Worm (Caenorhabditis elegans): Measurements from ENCODE around the gene srg-45.

Gene srg-45

ce11 chrV:12317080-12317479, 9.8 kb downstream of the srg-45 start, which contains the start of gene R04F11.3:
Gene R04F11.3 (minus strand): TSS chrV:12317180.
- TF ChIP-seq aly-2 (tag; optimal IDR thresholded peaks at IDR 0.05) = no peak
- TF ChIP-seq fkh-2 (tag; optimal IDR thresholded peaks at IDR 0.05) = no peak
- TF ChIP-seq elt-3 (tag; optimal IDR thresholded peaks at IDR 0.05) = no peak
- no peak for TF ChIP-seq tbx-2 (tag; optimal IDR thresholded peaks at IDR 0.05)
- TF ChIP-seq nhr-11 (tag; optimal IDR thresholded peaks at IDR 0.05) = no peak
- no peak for TF ChIP-seq R02D3.7 (tag; optimal IDR thresholded peaks at IDR 0.05)
- TF ChIP-seq nhr-23 (tag; optimal IDR thresholded peaks at IDR 0.05) = no peak
- no peak for TF ChIP-seq ZK546.5 (tag; optimal IDR thresholded peaks at IDR 0.05)
- TF ChIP-seq nhr-67 (tag; optimal IDR thresholded peaks at IDR 0.05) = no peak
- TF ChIP-seq lsy-12 (tag; optimal IDR thresholded peaks at IDR 0.05) = no peak
- TF ChIP-seq nfya-1 (tag; optimal IDR thresholded peaks at IDR 0.05; ENCODE audit: insufficient read depth) = no peak
- TF ChIP-seq nhr-77 (tag; optimal IDR thresholded peaks at IDR 0.05) = no peak
- no peak for TF ChIP-seq ama-1 (optimal IDR thresholded peaks at IDR 0.05)
- no peak for TF ChIP-seq daf-12 (tag; optimal IDR thresholded peaks at IDR 0.05)
- no peak for TF ChIP-seq zag-1 (tag; optimal IDR thresholded peaks at IDR 0.05)
- no peak for TF ChIP-seq hmg-11 (tag; optimal IDR thresholded peaks at IDR 0.05)
- TF ChIP-seq sea-2 (GFP tag; optimal IDR thresholded peaks at IDR 0.05) = no peak
- TF ChIP-seq snpc-4 (tag; optimal IDR thresholded peaks at IDR 0.05) = no peak
- no peak for TF ChIP-seq jun-1 (tag; optimal IDR thresholded peaks at IDR 0.05)

ce11 chrV:12317894-12318553, 10.7 kb downstream of the srg-45 start, which contains the start of the genes R04F11.5 and R04F11.2:
Gene R04F11.5 (minus strand): TSS chrV:12318019.
Gene R04F11.2 (plus strand): TSS chrV:12318381.
- TF ChIP-seq R02D3.7 (tag; optimal IDR thresholded peaks at IDR 0.05) = peak; percentile 41
- TF ChIP-seq nhr-76 (tag; optimal IDR thresholded peaks at IDR 0.05) = no peak
- TF ChIP-seq lsy-12 (tag; optimal IDR thresholded peaks at IDR 0.05) = no peak
- no peak for TF ChIP-seq elt-3 (tag; optimal IDR thresholded peaks at IDR 0.05)
- TF ChIP-seq nhr-237 (tag; optimal IDR thresholded peaks at IDR 0.05) = no peak
- TF ChIP-seq ama-1 (optimal IDR thresholded peaks at IDR 0.05) = peak; percentile 51
- peak in 1 of 2 experiments; percentile 4 for TF ChIP-seq eor-1 (tag; optimal IDR thresholded peaks at IDR 0.05)
- peak; percentile 45 for TF ChIP-seq elt-1 (tag; optimal IDR thresholded peaks at IDR 0.05)
- peak; percentile 14 for TF ChIP-seq nhr-43 (tag; optimal IDR thresholded peaks at IDR 0.05; ENCODE audit: poor library complexity, severe bottlenecking)
- peak; percentile 50 for TF ChIP-seq elt-2 (tag; optimal IDR thresholded peaks at IDR 0.05)
- peak; percentile 85 for TF ChIP-seq hmg-11 (tag; optimal IDR thresholded peaks at IDR 0.05)
- no peak for TF ChIP-seq zag-1 (tag; optimal IDR thresholded peaks at IDR 0.05)
- no peak for TF ChIP-seq mml-1 (tag; optimal IDR thresholded peaks at IDR 0.05)
- TF ChIP-seq ceh-28 (tag; optimal IDR thresholded peaks at IDR 0.05) = peak; percentile 41
- peak; percentile 90 for TF ChIP-seq egl-5 (tag; optimal IDR thresholded peaks at IDR 0.05)
- no peak for TF ChIP-seq fos-1 (tag; optimal IDR thresholded peaks at IDR 0.05)
- TF ChIP-seq nfya-1 (tag; optimal IDR thresholded peaks at IDR 0.05; ENCODE audit: insufficient read depth) = peak; percentile 94
- TF ChIP-seq pha-4 (tag; optimal IDR thresholded peaks at IDR 0.05) = peak; percentile 93
- no peak for TF ChIP-seq aly-2 (tag; optimal IDR thresholded peaks at IDR 0.05)
- TF ChIP-seq fkh-2 (tag; optimal IDR thresholded peaks at IDR 0.05) = no peak
- TF ChIP-seq lin-39 (tag; optimal IDR thresholded peaks at IDR 0.05) = peak; percentile 79
- TF ChIP-seq lin-15B (tag; optimal IDR thresholded peaks at IDR 0.05) = peak; percentile 86
- no peak for TF ChIP-seq unc-39 (tag; optimal IDR thresholded peaks at IDR 0.05)
- peak; percentile 80 for TF ChIP-seq nhr-25 (tag; optimal IDR thresholded peaks at IDR 0.05)
- TF ChIP-seq ztf-11 (tag; optimal IDR thresholded peaks at IDR 0.05) = no peak
- TF ChIP-seq daf-12 (tag; optimal IDR thresholded peaks at IDR 0.05) = no peak
- TF ChIP-seq nhr-77 (tag; optimal IDR thresholded peaks at IDR 0.05) = no peak
- no peak for TF ChIP-seq ceh-16 (tag; optimal IDR thresholded peaks at IDR 0.05)
- no peak for TF ChIP-seq nhr-67 (tag; optimal IDR thresholded peaks at IDR 0.05)
- TF ChIP-seq snpc-4 (tag; optimal IDR thresholded peaks at IDR 0.05) = peak; percentile 81

- peak; percentile 59 for TF ChIP-seq nhr-43 (tag; optimal IDR thresholded peaks at IDR 0.05; ENCODE audit: poor library complexity, severe bottlenecking)
- no peak for TF ChIP-seq unc-39 (tag; optimal IDR thresholded peaks at IDR 0.05)
- no peak for TF ChIP-seq nhr-11 (tag; optimal IDR thresholded peaks at IDR 0.05)
- no peak for TF ChIP-seq ceh-82 (tag; optimal IDR thresholded peaks at IDR 0.05)
- TF ChIP-seq lsy-12 (tag; optimal IDR thresholded peaks at IDR 0.05) = peak; percentile 29
- no peak for TF ChIP-seq ztf-4 (tag; optimal IDR thresholded peaks at IDR 0.05)
Measured at ce11 chrV:12320274-12320839, 13.1 kb downstream of the srg-45 start.

All from whole organism, L3 larva.